Fruit fly (Drosophila melanogaster): Measurements from ENCODE around the gene osp.

Gene osp

DNA sequence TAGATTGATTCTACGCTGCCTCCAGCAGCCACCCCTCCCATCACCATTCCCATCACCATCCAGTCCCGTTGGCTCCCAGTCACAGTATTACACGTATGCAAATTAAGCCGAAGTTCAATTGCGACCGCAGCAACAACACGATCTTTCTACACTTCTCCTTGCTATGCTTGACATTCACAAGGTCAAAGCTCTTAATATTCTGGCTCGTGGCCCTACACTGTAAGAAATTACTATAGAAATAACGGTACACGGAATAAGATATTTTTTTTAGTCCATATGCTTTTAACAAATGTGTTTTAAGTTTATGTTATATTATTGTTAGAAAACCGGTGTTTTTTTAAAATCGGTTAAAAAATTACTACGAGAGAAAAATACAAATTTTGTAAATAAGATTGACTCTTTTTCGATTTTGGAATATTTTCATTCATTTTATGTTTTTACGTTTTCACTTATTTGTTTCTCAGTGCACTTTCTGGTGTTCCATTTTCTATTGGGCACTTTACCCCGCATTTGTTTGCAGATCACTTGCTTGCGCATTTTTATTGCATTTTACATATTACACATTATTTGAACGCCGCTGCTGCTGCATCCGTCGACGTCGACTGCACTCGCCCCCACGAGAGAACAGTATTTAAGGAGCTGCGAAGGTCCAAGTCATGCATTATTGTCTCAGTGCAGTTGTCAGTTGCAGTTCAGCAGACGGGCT, 74.1 kb downstream of the osp start, which contains the start of the genes Adh and Adhr:
Adh (plus strand) TSS at position 656 of the 706 bp plus-strand sequence.
Adhr (plus strand) TSS at position 656 of the 706 bp plus-strand sequence.
- TF ChIP-seq CG17801 (GFP tag; optimal IDR thresholded peaks at IDR 0.05; ENCODE audit: partially characterized antibody) = peak; percentile 85

DNA sequence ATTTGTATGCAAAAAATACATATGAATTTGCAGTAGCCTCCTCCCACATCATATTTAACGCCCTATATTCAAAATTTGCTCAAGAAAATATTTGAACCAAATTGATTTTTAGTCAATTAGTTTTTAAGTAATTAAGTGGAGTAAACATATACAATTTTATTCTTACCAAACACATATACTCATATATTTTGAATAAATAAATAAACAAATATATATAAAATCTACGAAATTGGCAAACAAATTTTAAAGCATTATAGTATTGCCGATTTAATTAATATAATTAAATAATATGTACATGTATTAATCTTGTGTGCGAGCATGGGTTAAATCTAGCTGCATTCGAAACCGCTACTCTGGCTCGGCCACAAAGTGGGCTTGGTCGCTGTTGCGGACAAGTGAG, 74.7 kb downstream of the osp start:
- TF ChIP-seq CG17801 (GFP tag; optimal IDR thresholded peaks at IDR 0.05; ENCODE audit: partially characterized antibody) = peak; percentile 77

DNA sequence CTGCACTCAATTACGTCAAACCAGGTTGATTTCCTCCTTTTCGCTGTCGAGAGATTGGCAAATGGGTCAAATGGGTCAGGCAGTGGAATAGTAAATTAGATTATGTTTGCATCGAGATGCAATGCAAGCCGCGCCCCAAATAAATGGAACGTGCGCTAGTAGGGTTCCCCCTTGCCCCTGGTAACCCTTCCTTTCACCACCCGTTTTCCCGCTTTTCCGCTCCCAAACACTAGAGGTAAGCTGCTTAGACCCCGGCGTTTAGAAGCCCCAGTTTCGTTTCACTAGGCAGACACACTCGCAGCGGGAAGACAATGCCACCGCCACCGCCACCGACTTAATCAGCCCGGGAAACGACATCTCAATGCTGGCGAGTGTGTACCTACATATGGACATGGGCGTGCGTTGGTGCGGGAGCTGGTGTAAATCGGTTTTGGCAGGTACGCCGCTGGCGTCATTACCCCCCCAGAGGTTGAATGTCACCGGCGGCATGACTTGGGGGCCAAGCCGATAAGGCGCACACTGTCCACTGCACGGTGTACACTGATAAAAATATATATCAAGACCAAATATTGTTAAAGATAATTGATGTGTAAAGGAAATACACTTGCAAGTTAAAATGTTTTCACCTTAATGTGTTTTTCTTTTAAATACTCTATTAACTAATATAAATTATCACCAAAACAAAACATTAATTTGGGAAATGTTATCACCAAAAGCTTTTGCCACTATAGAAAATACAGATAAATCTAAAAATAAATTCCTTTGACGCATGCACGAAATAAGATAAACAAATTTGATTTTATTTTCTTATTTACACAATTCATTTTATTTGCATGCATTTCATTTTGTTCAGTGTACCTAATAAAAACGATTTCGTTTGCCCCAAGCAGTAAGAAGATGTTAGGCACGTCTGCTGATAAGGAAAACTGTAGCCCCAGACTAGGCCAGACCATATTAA, 75.9 kb downstream of the osp start:
- peak; percentile 30 for TF ChIP-seq CG17801 (GFP tag; optimal IDR thresholded peaks at IDR 0.05; ENCODE audit: partially characterized antibody)

DNA sequence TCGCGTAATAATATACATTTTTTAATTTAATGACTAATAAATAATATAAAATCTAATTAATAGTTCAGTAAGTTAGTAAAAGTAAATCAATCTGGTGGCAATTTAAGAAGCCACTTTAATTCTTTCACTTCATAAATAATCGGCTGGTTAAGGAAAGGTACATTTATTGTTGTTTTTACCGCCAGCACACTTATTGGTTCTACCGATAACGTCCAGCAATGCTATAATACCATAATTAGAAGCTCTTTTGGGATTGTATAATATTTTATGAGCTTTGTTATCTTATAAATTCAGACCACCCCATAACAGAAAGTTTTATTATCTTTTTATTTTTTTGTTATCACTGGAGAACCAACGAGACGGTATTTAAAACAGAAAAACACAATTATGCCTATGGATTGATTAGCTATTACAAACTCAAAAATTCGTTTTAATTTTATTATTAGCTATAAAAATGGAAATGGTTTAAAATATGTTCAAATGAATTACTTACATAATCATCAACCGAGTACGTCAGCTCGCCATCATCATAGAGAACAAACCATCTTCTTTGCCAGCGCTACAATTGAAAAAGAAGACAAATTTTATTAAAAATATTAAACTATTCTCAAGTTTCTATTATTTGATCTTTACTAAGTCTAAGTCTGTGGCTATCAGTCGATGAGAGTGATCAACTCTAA, 77.6 kb downstream of the osp start:
- TF ChIP-seq CG17801 (GFP tag; optimal IDR thresholded peaks at IDR 0.05; ENCODE audit: partially characterized antibody) = no peak

DNA sequence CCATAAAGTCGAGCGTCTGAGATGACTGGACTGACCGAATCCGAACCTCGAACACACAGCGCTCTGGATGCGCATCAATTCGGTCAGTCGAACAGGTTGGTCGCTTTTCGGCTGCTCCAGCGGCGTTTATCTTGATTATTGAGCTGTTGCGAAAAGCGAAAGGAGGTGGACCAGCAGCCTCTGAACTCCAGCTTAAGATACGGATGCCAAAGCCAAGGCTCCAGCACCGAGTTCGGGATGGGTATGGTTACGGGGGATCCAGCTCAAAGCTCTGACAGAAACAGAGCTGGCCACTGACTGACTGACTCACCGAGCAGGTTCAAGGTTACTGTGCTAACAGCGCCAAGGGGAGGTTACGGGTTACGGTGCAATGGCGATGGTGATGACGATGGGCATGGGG, 83.0 kb downstream of the osp start:
- no peak for TF ChIP-seq CG17801 (GFP tag; optimal IDR thresholded peaks at IDR 0.05; ENCODE audit: partially characterized antibody)

DNA sequence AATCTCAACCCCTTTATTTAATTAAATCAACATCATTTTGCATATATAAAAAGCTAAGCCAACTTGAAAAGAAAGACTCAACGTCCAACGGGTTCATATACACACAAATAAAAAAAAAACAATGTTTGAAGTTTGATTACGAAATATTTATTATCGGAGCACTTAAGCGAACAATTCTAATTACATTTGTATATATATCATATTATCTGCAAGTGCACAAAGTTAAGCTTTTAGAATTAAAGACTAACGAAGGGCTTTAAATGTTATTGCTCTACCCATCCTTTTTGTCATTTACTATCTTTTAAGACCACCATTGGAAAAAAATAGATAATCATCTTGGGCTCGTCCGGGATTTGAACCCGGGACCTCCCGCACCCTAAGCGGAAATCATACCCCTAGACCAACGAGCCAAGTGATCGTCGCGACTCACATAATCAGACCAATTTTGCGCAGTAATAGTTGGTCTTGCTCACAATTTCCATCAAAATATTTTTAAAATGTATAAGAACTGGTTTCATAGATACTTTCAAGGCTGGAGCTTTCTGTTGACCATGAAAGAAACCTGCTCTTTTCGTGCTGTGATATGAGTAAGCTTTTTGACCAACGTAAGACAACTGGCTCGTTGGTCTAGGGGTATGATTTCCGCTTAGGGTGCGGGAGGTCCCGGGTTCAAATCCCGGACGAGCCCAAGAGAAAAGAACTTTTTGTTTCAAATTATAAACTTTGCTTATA, 89.9 kb downstream of the osp start:
- no peak for TF ChIP-seq CG17801 (GFP tag; optimal IDR thresholded peaks at IDR 0.05; ENCODE audit: partially characterized antibody)

DNA sequence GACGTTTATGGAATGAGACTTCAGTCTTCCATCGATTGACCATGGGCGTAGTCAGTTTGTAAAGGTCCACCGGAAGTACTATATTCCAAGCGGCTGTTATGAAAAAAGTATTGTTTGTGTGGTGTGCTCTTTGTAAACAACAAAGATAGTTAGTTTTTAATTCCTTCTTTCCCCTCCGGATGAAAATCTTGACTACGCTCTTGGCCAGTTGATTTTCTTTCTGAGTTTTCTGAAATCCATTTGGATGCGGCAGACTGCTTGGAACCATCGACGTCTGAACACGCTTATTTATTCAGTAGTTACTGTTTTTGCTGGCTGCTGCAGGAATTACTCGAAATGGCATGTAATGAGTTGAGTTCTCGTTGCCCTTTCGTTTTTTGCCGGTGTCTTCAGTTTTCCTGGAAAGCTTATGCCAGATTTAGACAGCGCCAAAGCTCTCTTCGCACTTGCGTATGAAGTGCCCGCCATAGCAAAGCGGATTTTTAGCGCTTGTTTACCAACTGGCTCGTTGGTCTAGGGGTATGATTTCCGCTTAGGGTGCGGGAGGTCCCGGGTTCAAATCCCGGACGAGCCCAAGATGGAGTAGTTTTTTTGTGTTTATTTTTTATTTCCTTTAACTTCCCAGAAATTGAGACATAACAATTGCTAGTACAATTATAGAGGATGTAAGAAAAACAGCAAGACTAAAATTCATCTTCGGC, 90.6 kb downstream of the osp start:
- TF ChIP-seq CG17801 (GFP tag; optimal IDR thresholded peaks at IDR 0.05; ENCODE audit: partially characterized antibody) = no peak

DNA sequence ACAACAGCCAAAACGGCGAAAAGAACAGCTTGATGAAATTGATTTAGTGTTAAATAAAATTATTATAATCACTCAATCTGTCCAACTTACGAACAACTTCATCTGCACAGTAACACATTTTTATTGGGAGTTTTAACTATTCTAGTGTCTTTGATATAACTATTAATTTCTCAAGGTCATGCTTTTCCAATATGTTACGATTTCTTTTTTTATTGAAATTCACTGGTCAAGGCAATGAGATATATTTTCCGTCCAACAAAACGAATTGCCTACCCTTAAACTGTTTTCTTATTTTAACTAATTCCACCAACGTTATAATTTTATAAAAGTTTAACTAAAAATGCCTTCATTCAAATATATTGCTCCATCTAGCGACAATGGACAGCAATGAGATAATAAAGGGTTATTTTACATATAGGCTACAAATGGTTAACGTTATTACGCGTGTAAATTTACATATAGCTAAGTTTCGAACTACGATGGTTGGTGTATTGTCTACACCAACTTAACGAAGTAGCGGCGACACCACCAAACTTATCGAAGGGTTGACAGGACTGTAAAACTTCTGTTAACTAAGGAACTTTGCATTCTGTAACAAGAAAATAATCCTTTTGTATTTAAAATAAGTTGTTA, 100.4 kb downstream of the osp start:
- TF ChIP-seq CG17801 (GFP tag; optimal IDR thresholded peaks at IDR 0.05; ENCODE audit: partially characterized antibody) = no peak

DNA sequence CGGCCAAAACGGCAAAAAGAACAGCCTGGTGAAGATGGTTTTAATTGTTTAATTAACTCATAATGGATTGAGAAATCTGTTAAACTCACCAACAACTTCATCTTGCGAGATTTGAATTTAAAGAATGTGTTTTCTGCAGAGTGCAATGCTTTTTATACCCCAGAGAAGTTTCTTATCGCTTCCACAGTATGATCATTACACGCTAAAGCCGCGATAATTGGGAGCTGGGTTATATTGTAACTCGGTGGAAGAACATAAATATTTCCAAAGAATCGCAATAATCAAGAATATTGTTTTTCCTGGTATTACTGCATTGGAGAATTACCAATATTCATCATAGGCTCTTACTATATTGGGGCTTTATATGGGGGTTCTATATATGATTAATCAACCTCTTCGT, 101.0 kb downstream of the osp start, which contains the start of gene CG42680:
CG42680 (minus strand) TSS at position 101 of the 400 bp plus-strand sequence.
- no peak for TF ChIP-seq CG17801 (GFP tag; optimal IDR thresholded peaks at IDR 0.05; ENCODE audit: partially characterized antibody)

DNA sequence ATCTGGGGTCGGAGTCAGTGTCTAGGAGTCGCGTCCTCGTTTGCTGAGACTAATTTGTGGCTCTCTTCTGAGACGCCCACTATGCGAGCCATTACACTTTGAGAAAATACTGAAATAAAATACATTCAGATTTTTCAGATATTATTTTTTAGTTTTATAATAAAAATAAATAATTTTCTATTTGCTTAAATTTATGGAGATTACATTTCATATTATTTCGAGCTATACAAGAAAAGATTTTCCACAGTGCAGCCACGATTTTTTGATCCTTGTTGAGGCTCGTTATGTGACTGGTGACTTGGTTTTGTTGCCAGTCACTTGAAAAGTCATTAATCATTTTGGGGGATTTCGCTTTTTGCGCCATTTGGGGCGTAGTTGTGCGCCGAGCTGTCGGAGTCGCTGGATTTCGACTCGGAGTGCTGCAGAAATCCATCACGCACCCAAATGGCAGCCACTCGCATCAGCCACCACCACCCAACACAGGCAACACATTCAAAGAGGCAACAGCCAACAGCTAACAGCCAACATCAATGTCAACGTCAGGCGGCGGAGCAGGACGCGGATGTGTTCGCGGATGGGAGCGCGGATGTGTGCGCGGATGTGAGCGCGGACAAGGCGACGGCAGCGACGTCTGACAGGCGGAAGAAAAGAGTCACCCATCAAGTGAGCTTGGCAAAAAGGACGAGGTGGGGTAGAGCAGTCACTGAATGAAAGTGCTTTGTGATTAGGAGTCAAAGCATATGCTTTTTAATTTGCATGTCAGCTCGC, 102.2 kb downstream of the osp start:
- no peak for TF ChIP-seq CG17801 (GFP tag; optimal IDR thresholded peaks at IDR 0.05; ENCODE audit: partially characterized antibody)

DNA sequence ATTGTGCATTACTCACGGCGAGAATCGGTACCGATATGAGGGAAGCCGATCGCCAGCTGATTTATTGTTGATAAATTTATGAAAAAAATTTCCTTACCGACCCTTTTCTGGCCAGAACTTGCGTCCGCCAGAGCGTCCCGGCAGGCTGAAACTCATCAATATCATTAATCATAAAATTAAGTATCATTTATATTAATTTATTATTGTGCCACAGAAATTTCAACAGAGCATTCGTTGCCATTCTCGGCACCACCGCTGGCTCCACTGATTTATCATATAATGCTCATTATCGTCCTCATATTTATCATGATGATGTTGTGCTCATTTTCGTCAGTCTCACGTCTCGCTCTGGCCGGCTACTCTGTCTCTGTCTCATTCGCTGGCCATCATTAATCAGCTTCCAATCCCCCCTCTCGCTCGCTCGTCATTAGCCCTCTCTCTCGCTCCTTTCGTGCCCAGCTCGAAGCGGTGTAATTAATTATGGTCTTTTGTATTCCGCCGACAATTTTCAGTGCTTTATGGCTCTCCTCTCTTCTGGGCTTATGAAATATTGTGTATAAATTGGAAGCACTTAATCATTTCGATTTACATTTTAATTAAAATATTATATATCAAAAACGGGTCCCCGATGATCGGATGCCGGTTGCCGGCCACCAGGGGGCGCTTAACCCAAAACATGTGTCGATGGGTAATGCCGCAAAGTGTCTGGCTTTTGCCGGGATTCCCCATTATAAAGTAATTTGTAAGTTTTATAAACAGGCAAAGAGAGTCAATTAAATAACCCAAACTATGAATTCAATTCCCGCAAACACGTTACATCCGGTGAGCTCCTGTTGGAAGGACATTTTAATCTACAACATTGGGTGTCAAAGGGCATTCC, 108.2 kb downstream of the osp start:
- TF ChIP-seq CG17801 (GFP tag; optimal IDR thresholded peaks at IDR 0.05; ENCODE audit: partially characterized antibody) = no peak

DNA sequence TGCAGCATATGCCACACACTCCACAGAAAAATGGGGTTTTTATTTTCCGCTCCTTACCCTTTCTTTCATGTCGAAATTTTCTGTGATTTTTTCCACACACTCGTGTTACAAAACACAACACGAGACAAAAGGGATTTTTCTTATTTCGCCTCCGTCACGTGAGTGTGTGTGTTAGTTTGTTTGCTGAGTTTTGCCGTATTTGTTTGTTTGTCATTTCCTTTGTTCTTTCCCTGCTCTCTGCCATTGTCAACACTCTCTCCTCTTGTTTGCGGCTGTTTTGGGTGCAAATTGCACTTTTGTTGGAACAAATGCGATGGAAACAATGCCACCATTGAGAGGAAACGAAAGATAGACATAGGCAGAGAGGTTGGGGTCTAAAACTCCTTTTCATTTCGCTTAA, 109.7 kb downstream of the osp start:
- no peak for TF ChIP-seq CG17801 (GFP tag; optimal IDR thresholded peaks at IDR 0.05; ENCODE audit: partially characterized antibody)

Data from ovary, adult (tissue).